Fruit fly (Drosophila melanogaster): ENCODE results near the gene CG11345.

Gene CG11345

dm6 chr3L:4472768-4473167 lies 14.8 kb upstream of the CG11345 start, which contains the start of gene CG11349:
CG11349 (plus strand) TSS chr3L:4473068.
- no peak for TF ChIP-seq CG14655 (GFP tag; optimal IDR thresholded peaks at IDR 0.05)
- no peak for TF ChIP-seq gl (tag; optimal IDR thresholded peaks at IDR 0.05)

dm6 chr3L:4471449-4471848 lies 13.5 kb upstream of the CG11345 start, which contains the start of gene CG32248:
CG32248 (plus strand) TSS chr3L:4471749.
- TF ChIP-seq CG32121 (GFP tag; IDR thresholded peaks at IDR 0.05) = no peak
- TF ChIP-seq D1 (tag; optimal IDR thresholded peaks at IDR 0.05) = no peak
- no peak for TF ChIP-seq rn (GFP tag; IDR thresholded peaks at IDR 0.05)
- no peak for TF ChIP-seq CG15710 (tag; optimal IDR thresholded peaks at IDR 0.05)
- no peak for TF ChIP-seq Pif1A (GFP tag; optimal IDR thresholded peaks at IDR 0.05)
- no peak for TF ChIP-seq CG4496 (GFP tag; IDR thresholded peaks at IDR 0.05)
- no peak for TF ChIP-seq CG8301 (tag; optimal IDR thresholded peaks at IDR 0.05)
- TF ChIP-seq CG9948 (tag; optimal IDR thresholded peaks at IDR 0.05) = no peak
- TF ChIP-seq gl (tag; optimal IDR thresholded peaks at IDR 0.05) = no peak
- TF ChIP-seq Snoo (tag; optimal IDR thresholded peaks at IDR 0.05) = no peak
- no peak for TF ChIP-seq CG8159 (tag; optimal IDR thresholded peaks at IDR 0.05)

dm6 chr3L:4469701-4470100 lies 11.7 kb upstream of the CG11345 start, which contains the start of gene CG32249:
CG32249 (plus strand) TSS chr3L:4470001.
- no peak for TF ChIP-seq Ets98B (GFP tag; IDR thresholded peaks at IDR 0.05)
- TF ChIP-seq D1 (tag; optimal IDR thresholded peaks at IDR 0.05) = no peak
- TF ChIP-seq gl (tag; optimal IDR thresholded peaks at IDR 0.05) = no peak
- TF ChIP-seq CG34367 (tag; optimal IDR thresholded peaks at IDR 0.05) = no peak
- no peak for TF ChIP-seq EcR (GFP tag; optimal IDR thresholded peaks at IDR 0.05)
- TF ChIP-seq CG15710 (tag; optimal IDR thresholded peaks at IDR 0.05) = no peak
- TF ChIP-seq CG4496 (GFP tag; IDR thresholded peaks at IDR 0.05) = no peak
- no peak for TF ChIP-seq CG10348 (GFP tag; IDR thresholded peaks at IDR 0.05)
- no peak for TF ChIP-seq CG8301 (tag; optimal IDR thresholded peaks at IDR 0.05)
- no peak for TF ChIP-seq CG9948 (tag; optimal IDR thresholded peaks at IDR 0.05)
- no peak for TF ChIP-seq CG12605 (GFP tag; IDR thresholded peaks at IDR 0.05)
- no peak for TF ChIP-seq CG14655 (GFP tag; optimal IDR thresholded peaks at IDR 0.05)
- TF ChIP-seq Pif1B (GFP tag; optimal IDR thresholded peaks at IDR 0.05) = no peak
- no peak for TF ChIP-seq fd96Ca (GFP tag; IDR thresholded peaks at IDR 0.05)
- TF ChIP-seq rn (GFP tag; IDR thresholded peaks at IDR 0.05) = no peak

- TF ChIP-seq CG14655 (GFP tag; optimal IDR thresholded peaks at IDR 0.05) (no peak), CG8301 (tag; optimal IDR thresholded peaks at IDR 0.05) (no peak), CG34367 (tag; optimal IDR thresholded peaks at IDR 0.05) (no peak), fd96Ca (GFP tag; IDR thresholded peaks at IDR 0.05) (no peak), CG32121 (GFP tag; IDR thresholded peaks at IDR 0.05) (no peak), CG9948 (tag; optimal IDR thresholded peaks at IDR 0.05) (no peak), CG15710 (tag; optimal IDR thresholded peaks at IDR 0.05) (no peak), Ets98B (GFP tag; IDR thresholded peaks at IDR 0.05) (no peak), CG10348 (GFP tag; IDR thresholded peaks at IDR 0.05) (no peak), Snoo (tag; optimal IDR thresholded peaks at IDR 0.05) (no peak), D1 (tag; optimal IDR thresholded peaks at IDR 0.05) (no peak), CG4496 (GFP tag; IDR thresholded peaks at IDR 0.05) (no peak), CG12605 (GFP tag; IDR thresholded peaks at IDR 0.05) (no peak), CG8159 (tag; optimal IDR thresholded peaks at IDR 0.05) (no peak), CG17806 (tag; optimal IDR thresholded peaks at IDR 0.05) (no peak), Pif1B (GFP tag; optimal IDR thresholded peaks at IDR 0.05) (no peak), gl (tag; optimal IDR thresholded peaks at IDR 0.05) (no peak), EcR (GFP tag; optimal IDR thresholded peaks at IDR 0.05) (no peak), CG13204 (GFP tag; optimal IDR thresholded peaks at IDR 0.05) (no peak), Pif1A (GFP tag; optimal IDR thresholded peaks at IDR 0.05) (no peak)
Observed at dm6 chr3L:4466530-4466929, 8.6 kb upstream of the CG11345 start, which contains the start of gene CG32241. CG32241 (minus strand) TSS chr3L:4466630.

dm6 chr3L:4463773-4464301 lies 5.9 kb upstream of the CG11345 start, which contains the start of gene CG15024:
CG15024 (minus strand) TSS chr3L:4463823.
- no peak for TF ChIP-seq CG14655 (GFP tag; optimal IDR thresholded peaks at IDR 0.05)
- no peak for TF ChIP-seq CG8301 (tag; optimal IDR thresholded peaks at IDR 0.05)
- no peak for TF ChIP-seq Ets98B (GFP tag; IDR thresholded peaks at IDR 0.05)
- TF ChIP-seq Snoo (tag; optimal IDR thresholded peaks at IDR 0.05) = no peak
- TF ChIP-seq fd96Ca (GFP tag; IDR thresholded peaks at IDR 0.05) = no peak
- no peak for TF ChIP-seq D1 (tag; optimal IDR thresholded peaks at IDR 0.05)

dm6 chr3L:4461454-4462045 lies 3.6 kb upstream of the CG11345 start, which contains the start of gene CG15023:
CG15023 (minus strand) TSS chr3L:4461504.
- TF ChIP-seq fd96Ca (GFP tag; IDR thresholded peaks at IDR 0.05) (no peak), CG14655 (GFP tag; optimal IDR thresholded peaks at IDR 0.05) (peak; percentile 12), rn (GFP tag; IDR thresholded peaks at IDR 0.05) (no peak), CG4496 (GFP tag; IDR thresholded peaks at IDR 0.05) (no peak), CG32121 (GFP tag; IDR thresholded peaks at IDR 0.05) (no peak)
